Fruit fly (Drosophila melanogaster) whole organism, wandering third instar larva: ENCODE data around the gene Mpcp2.

ENCODE experiments used
- Abd-B ChIP-seq: fragments of >200 bp; optimal IDR thresholded peaks from 2 replicates; lab custom pipeline; 2017; ENCODE audit warnings: missing biosample characterization, missing genetic modification characterization
- CG32264 ChIP-seq: fragments of 200-800 bp; sonication (Bioruptor generic); optimal IDR thresholded peaks from 2 replicates; lab custom pipeline; 2016; ENCODE audit warnings: missing biosample characterization, missing genetic modification characterization
- CG9705 ChIP-seq: fragments of 200-800 bp; sonication (Bioruptor generic); optimal IDR thresholded peaks from 2 replicates; lab custom pipeline; 2018; ENCODE audit warnings: missing biosample characterization, mild to moderate bottlenecking, missing genetic modification characterization
- CrebA ChIP-seq: fragments of 200-800 bp; sonication (Bioruptor generic); optimal IDR thresholded peaks from 2 replicates; lab custom pipeline; 2016; ENCODE audit warnings: missing biosample characterization, mild to moderate bottlenecking, missing genetic modification characterization, borderline replicate concordance
- Dfd ChIP-seq: fragments of >200 bp; optimal IDR thresholded peaks from 2 replicates; lab custom pipeline; 2017; ENCODE audit warnings: missing biosample characterization, missing genetic modification characterization
- Dif ChIP-seq: fragments of 200-275, 200-300 bp; sonication (Bioruptor generic); optimal IDR thresholded peaks from 2 replicates; lab custom pipeline; 2018; ENCODE audit warnings: missing biosample characterization, missing genetic modification characterization; ENCODE audit not compliant: partially characterized antibody
- GATAd ChIP-seq: sonication (Bioruptor generic); optimal IDR thresholded peaks from 2 replicates; lab custom pipeline; 2016; ENCODE audit warnings: missing biosample characterization, missing genetic modification characterization
- HLH106 ChIP-seq: fragments of 200-800 bp; optimal IDR thresholded peaks from 3 replicates; lab custom pipeline; 2019; ENCODE audit warnings: missing biosample characterization, mild to moderate bottlenecking, missing genetic modification characterization, moderate library complexity
- Hnf4 ChIP-seq: fragments of 200-800 bp; sonication (Bioruptor generic); optimal IDR thresholded peaks from 2 replicates; lab custom pipeline; 2016; ENCODE audit warnings: missing biosample characterization, mild to moderate bottlenecking, missing genetic modification characterization
- Hr78 ChIP-seq: fragments of >200 bp; optimal IDR thresholded peaks from 2 replicates; lab custom pipeline; 2017; ENCODE audit warnings: missing biosample characterization, missing genetic modification characterization
- Hr83 ChIP-seq: fragments of 200-300 bp; sonication (Bioruptor generic); optimal IDR thresholded peaks from 2 replicates; lab custom pipeline; 2016; ENCODE audit warnings: missing biosample characterization, mild to moderate bottlenecking, missing genetic modification characterization, moderate library complexity; ENCODE audit not compliant: poor library complexity, severe bottlenecking
- Jra ChIP-seq: sonication (Bioruptor generic); optimal IDR thresholded peaks from 2 replicates; lab custom pipeline; 2016; ENCODE audit warnings: missing biosample characterization, missing genetic modification characterization
- Mio ChIP-seq: sonication (Bioruptor generic); optimal IDR thresholded peaks from 2 replicates; lab custom pipeline; 2016; ENCODE audit warnings: missing biosample characterization, missing genetic modification characterization
- Myc ChIP-seq: fragments of >200 bp; optimal IDR thresholded peaks from 2 replicates; lab custom pipeline; 2017
- N ChIP-seq: fragments of >200 bp; optimal IDR thresholded peaks from 2 replicates; lab custom pipeline; 2018; ENCODE audit warnings: missing biosample characterization, missing external identifiers, missing genetic modification characterization
- OdsH ChIP-seq: fragments of 200-800 bp; sonication (Bioruptor generic); optimal IDR thresholded peaks from 2 replicates; lab custom pipeline; 2016; ENCODE audit warnings: missing biosample characterization, mild to moderate bottlenecking, missing genetic modification characterization
- Rel ChIP-seq, 2 experiments: fragments of 200-800 bp; sonication (Bioruptor generic) in 1 of 2; optimal IDR thresholded peaks; 2 replicates in 1 of 2; 3 replicates in 1 of 2; lab custom pipeline; 2016 to 2019; ENCODE audit warnings: mild to moderate bottlenecking in 2 of 2, missing biosample characterization in 2 of 2, missing genetic modification characterization in 2 of 2, moderate library complexity in 1 of 2
- Sp1 ChIP-seq: fragments of 200-800 bp; sonication (Bioruptor generic); optimal IDR thresholded peaks from 3 replicates; lab custom pipeline; 2019; ENCODE audit warnings: missing biosample characterization, mild to moderate bottlenecking, missing genetic modification characterization, moderate library complexity
- Vsx2 ChIP-seq: fragments of 200-300, 225-300 bp; sonication (Bioruptor generic); optimal IDR thresholded peaks from 2 replicates; lab custom pipeline; 2018; ENCODE audit warnings: missing biosample characterization, missing genetic modification characterization; ENCODE audit not compliant: partially characterized antibody
- br ChIP-seq: fragments of 200-800 bp; sonication (Bioruptor generic); optimal IDR thresholded peaks from 2 replicates; lab custom pipeline; 2016; ENCODE audit warnings: missing biosample characterization, missing genetic modification characterization
- brk ChIP-seq: fragments of 200-800 bp; sonication (Bioruptor generic); optimal IDR thresholded peaks from 2 replicates; lab custom pipeline; 2016; ENCODE audit warnings: missing biosample characterization, mild to moderate bottlenecking, missing genetic modification characterization
- dl ChIP-seq, 2 experiments: fragments of 175-275, 200-275 bp in 1 of 2; fragments of 200-275 bp in 1 of 2; sonication (Bioruptor generic); optimal IDR thresholded peaks; lab custom pipeline; 2018; ENCODE audit warnings: mild to moderate bottlenecking in 2 of 2, missing biosample characterization in 2 of 2, missing genetic modification characterization in 2 of 2, moderate library complexity in 2 of 2; ENCODE audit not compliant: partially characterized antibody in 2 of 2, insufficient read depth in 1 of 2
- dmrt93B ChIP-seq: fragments of 200-800 bp; sonication (Bioruptor generic); optimal IDR thresholded peaks from 2 replicates; lab custom pipeline; 2018; ENCODE audit warnings: missing biosample characterization, mild to moderate bottlenecking, missing genetic modification characterization
- dsf ChIP-seq: sonication (Bioruptor generic); optimal IDR thresholded peaks from 2 replicates; lab custom pipeline; 2016; ENCODE audit warnings: missing biosample characterization, missing genetic modification characterization, borderline replicate concordance
- ey ChIP-seq: fragments of 200-800 bp; sonication (Bioruptor generic); optimal IDR thresholded peaks from 2 replicates; lab custom pipeline; 2016; ENCODE audit warnings: missing biosample characterization, missing genetic modification characterization
- foxo ChIP-seq, 2 experiments: fragments of 200-800 bp; sonication (Bioruptor generic); optimal IDR thresholded peaks; 2 replicates in 1 of 2; 3 replicates in 1 of 2; lab custom pipeline; 2016 to 2017; ENCODE audit warnings: missing biosample characterization in 2 of 2, missing genetic modification characterization in 2 of 2
- fru ChIP-seq: fragments of 200-800 bp; sonication (Bioruptor generic); optimal IDR thresholded peaks from 3 replicates; lab custom pipeline; 2016; ENCODE audit warnings: missing biosample characterization, mild to moderate bottlenecking, missing genetic modification characterization
- h ChIP-seq: fragments of 200-800 bp; sonication (Bioruptor generic); optimal IDR thresholded peaks from 3 replicates; lab custom pipeline; 2016; ENCODE audit warnings: missing biosample characterization, mild to moderate bottlenecking, missing genetic modification characterization
- jim ChIP-seq: fragments of 175-275, 200-325 bp; sonication (Bioruptor generic); optimal IDR thresholded peaks from 2 replicates; lab custom pipeline; 2016; ENCODE audit warnings: missing biosample characterization, mild to moderate bottlenecking, missing genetic modification characterization
- lola ChIP-seq: fragments of >200 bp; optimal IDR thresholded peaks from 2 replicates; lab custom pipeline; 2017; ENCODE audit warnings: missing biosample characterization, missing genetic modification characterization
- pan ChIP-seq: fragments of >200 bp; optimal IDR thresholded peaks from 2 replicates; lab custom pipeline; 2017
- psq ChIP-seq: fragments of 200-800 bp; sonication (Bioruptor generic); optimal IDR thresholded peaks from 3 replicates; lab custom pipeline; 2017; ENCODE audit warnings: missing biosample characterization, mild to moderate bottlenecking, missing genetic modification characterization, moderate library complexity
- rgr ChIP-seq: fragments of 200-800 bp; sonication (Bioruptor generic); optimal IDR thresholded peaks from 3 replicates; lab custom pipeline; 2016; ENCODE audit warnings: missing biosample characterization, mild to moderate bottlenecking, missing genetic modification characterization
- sage ChIP-seq: fragments of 200-800 bp; sonication (Bioruptor generic); optimal IDR thresholded peaks from 2 replicates; lab custom pipeline; 2016; ENCODE audit warnings: missing biosample characterization, mild to moderate bottlenecking, missing genetic modification characterization
- tai ChIP-seq: sonication (Bioruptor generic); optimal IDR thresholded peaks from 2 replicates; lab custom pipeline; 2016; ENCODE audit warnings: missing biosample characterization, missing genetic modification characterization
- usp ChIP-seq: fragments of >200 bp; optimal IDR thresholded peaks from 2 replicates; lab custom pipeline; 2017; ENCODE audit warnings: missing biosample characterization, missing genetic modification characterization
- woc ChIP-seq: sonication (Bioruptor generic); optimal IDR thresholded peaks from 2 replicates; lab custom pipeline; 2016; ENCODE audit warnings: missing biosample characterization, mild to moderate bottlenecking, missing genetic modification characterization

Gene Mpcp2

DNA sequence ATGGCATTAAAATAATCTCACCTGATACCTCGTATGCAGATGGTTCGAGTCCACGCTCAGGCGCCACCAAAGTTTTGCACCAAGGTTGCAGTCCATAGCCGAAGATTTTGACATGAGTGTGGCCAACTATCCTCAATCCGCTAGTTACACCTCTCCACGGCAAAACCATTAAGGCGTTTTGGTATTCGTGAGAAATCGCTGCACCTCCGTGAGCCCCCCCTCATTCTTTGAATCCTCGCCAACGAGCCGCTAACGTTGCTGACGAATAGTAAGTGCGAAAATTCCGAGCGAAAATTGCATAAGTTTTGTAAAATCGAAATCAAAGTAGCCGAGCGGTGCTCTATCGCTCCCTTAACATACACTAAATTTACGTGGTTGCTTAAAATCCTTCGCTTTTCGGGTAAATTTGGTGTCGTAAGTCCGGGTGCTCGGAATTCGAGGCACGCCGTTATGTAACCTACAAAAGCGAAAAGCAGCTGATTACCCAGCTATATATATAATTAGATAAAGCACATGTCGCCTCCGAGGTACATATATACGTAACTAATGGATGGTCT is at the start of gene Mpcp2:
TSS of gene Mpcp2 (plus strand) at position 217 of the 557 bp plus-strand sequence.
- no peak for TF ChIP-seq pan (lab: Kevin White, UChicago)
- TF ChIP-seq h, result peak; percentile 34
- no peak for TF ChIP-seq Hr78 (GFP tag; lab: Kevin White, UChicago)
- TF ChIP-seq CG32264 (GFP tag; lab: Kevin White, UChicago), result no peak
- TF ChIP-seq tai (GFP tag; lab: Kevin White, UChicago), result no peak
- TF ChIP-seq rgr (GFP tag; lab: Kevin White, UChicago), result peak; percentile 46
- no peak for TF ChIP-seq dl (GFP tag; optimal IDR thresholded peaks at IDR 0.05; lab: Kevin White, UChicago; ENCODE audit: insufficient read depth in 1 of 2, partially characterized antibody in 2 of 2)
- TF ChIP-seq Vsx2 (GFP tag; lab: Kevin White, UChicago), result no peak
- TF ChIP-seq dsf (GFP tag; lab: Kevin White, UChicago), result no peak
- TF ChIP-seq Rel (GFP tag; optimal IDR thresholded peaks at IDR 0.05; lab: Kevin White, UChicago), result no peak
- TF ChIP-seq Rel (tag; optimal IDR thresholded peaks at IDR 0.05; lab: Kevin White, UChicago), result peak; percentile 71
- no peak for TF ChIP-seq jim (GFP tag; lab: Kevin White, UChicago)
- no peak for TF ChIP-seq GATAd
- peak; percentile 49 for TF ChIP-seq Hr83 (GFP tag; lab: Kevin White, UChicago)
- no peak for TF ChIP-seq Dfd (GFP tag; lab: Kevin White, UChicago)
- TF ChIP-seq OdsH, result peak; percentile 4
- no peak for TF ChIP-seq br (GFP tag; lab: Kevin White, UChicago)
- TF ChIP-seq N (GFP tag; lab: Kevin White, UChicago), result no peak
- peak; percentile 20 for TF ChIP-seq HLH106 (tag; lab: Kevin White, UChicago)
- peak; percentile 8 for TF ChIP-seq fru (GFP tag; lab: Kevin White, UChicago)
- TF ChIP-seq Mio (GFP tag; lab: Kevin White, UChicago), result no peak
- peak; percentile 10 for TF ChIP-seq Dif (GFP tag; lab: Kevin White, UChicago)
- TF ChIP-seq Hnf4 (GFP tag; lab: Kevin White, UChicago), result no peak
- TF ChIP-seq sage (GFP tag; lab: Kevin White, UChicago), result no peak
- no peak for TF ChIP-seq brk (GFP tag; lab: Kevin White, UChicago)
- TF ChIP-seq Jra, result no peak
- TF ChIP-seq lola, result no peak
- no peak for TF ChIP-seq Abd-B
- no peak for TF ChIP-seq ey (GFP tag; lab: Kevin White, UChicago)
- peak; percentile 3 for TF ChIP-seq psq (GFP tag; lab: Kevin White, UChicago)
- peak in 1 of 2 experiments; percentile 42 for TF ChIP-seq foxo (GFP tag; optimal IDR thresholded peaks at IDR 0.05; lab: Kevin White, UChicago)
- no peak for TF ChIP-seq Myc (lab: Kevin White, UChicago)
- TF ChIP-seq dmrt93B (GFP tag; lab: Kevin White, UChicago), result no peak
- TF ChIP-seq CG9705, result no peak
- TF ChIP-seq Sp1 (GFP tag; lab: Kevin White, UChicago), result peak; percentile 20
- TF ChIP-seq CrebA (GFP tag; lab: Kevin White, UChicago), result peak; percentile 7
- no peak for TF ChIP-seq woc (GFP tag; lab: Kevin White, UChicago)

DNA sequence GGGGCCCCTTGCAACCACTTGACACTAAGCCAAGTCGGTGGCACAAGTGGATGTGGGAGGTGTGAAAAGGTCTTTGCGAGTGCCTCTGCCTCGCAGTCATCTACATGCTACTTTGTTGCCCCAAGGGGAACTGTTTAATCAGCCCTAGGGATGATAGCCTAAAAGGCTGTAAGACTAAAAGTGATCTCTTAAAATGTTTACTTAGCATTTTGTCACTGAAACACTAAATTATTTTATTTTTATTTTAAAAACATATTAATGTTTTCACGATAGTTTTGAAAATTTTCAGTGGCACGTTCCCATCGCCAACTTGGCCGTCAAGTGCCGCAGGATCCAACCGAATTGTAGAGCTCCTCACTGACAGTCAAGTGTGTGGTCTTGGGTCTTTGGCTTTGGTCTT is 40.0 kb upstream of the Mpcp2 start:
- TF ChIP-seq foxo (GFP tag; optimal IDR thresholded peaks at IDR 0.05; lab: Kevin White, UChicago) (peak in 1 of 2 experiments; percentile 30), psq (GFP tag; lab: Kevin White, UChicago) (peak; percentile 12), h (peak; percentile 50), jim (GFP tag; lab: Kevin White, UChicago) (no peak), fru (GFP tag; lab: Kevin White, UChicago) (peak; percentile 18), usp (GFP tag; lab: Kevin White, UChicago) (no peak), Mio (GFP tag; lab: Kevin White, UChicago) (no peak), brk (GFP tag; lab: Kevin White, UChicago) (no peak), OdsH (peak; percentile 37)
